Worm (Caenorhabditis elegans) whole organism, midembryonic: Measurements from ENCODE around the gene W04H10.6.
"Not testable (repeated sequence)": the region's sequence is repeated elsewhere in the genome, so short reads cannot be mapped to it uniquely, and the experiment has no call there.

Experiments
- T22C8.4 ChIP-seq: fragments of 200-800 bp; sonication (Bioruptor generic); IDR thresholded peaks from 2 replicates; pipeline ENCODE4 v1.3.6; 2022; ENCODE audit warnings: missing genetic modification characterization, missing compliant biosample characterization
- cog-1 ChIP-seq: sonication (generic microtip); optimal IDR thresholded peaks from 2 replicates; lab custom pipeline; 2016; ENCODE audit warnings: missing genetic modification characterization, missing compliant biosample characterization
- flt-1 ChIP-seq: fragments of 200-800 bp; sonication (Bioruptor generic); IDR thresholded peaks from 2 replicates; pipeline ENCODE4 v1.3.6; 2022; ENCODE audit warnings: missing genetic modification characterization, missing compliant biosample characterization
- klf-2 ChIP-seq: fragments of 200-800 bp; sonication (Bioruptor generic); conservative IDR thresholded peaks from 2 replicates; pipeline ENCODE4 v1.3.6; 2022; ENCODE audit warnings: missing genetic modification reagents, missing genetic modification characterization, missing compliant biosample characterization
- med-1 ChIP-seq: sonication (generic microtip); optimal IDR thresholded peaks from 2 replicates; lab custom pipeline; 2017; ENCODE audit warnings: missing genetic modification characterization, mild to moderate bottlenecking, missing compliant biosample characterization, antibody characterized with exemption, missing genetic modification reagents; ENCODE audit not compliant: insufficient read depth
- ref-1 ChIP-seq: fragments of 200-800 bp; sonication (Bioruptor generic); conservative IDR thresholded peaks from 2 replicates; pipeline ENCODE4 v1.3.6; 2022; ENCODE audit warnings: missing genetic modification reagents, missing genetic modification characterization, missing compliant biosample characterization
- tab-1 ChIP-seq: fragments of 200-800 bp; sonication (Bioruptor generic); IDR thresholded peaks from 2 replicates; pipeline ENCODE4 v1.3.6; 2022; ENCODE audit warnings: missing genetic modification characterization, missing compliant biosample characterization
- ztf-23 ChIP-seq: fragments of 200-800 bp; sonication (Bioruptor generic); IDR thresholded peaks from 2 replicates; pipeline ENCODE4 v1.3.6; 2022; ENCODE audit warnings: missing genetic modification reagents, missing genetic modification characterization, missing compliant biosample characterization
- ztf-29 ChIP-seq: fragments of 200-800 bp; sonication (Bioruptor generic); IDR thresholded peaks from 2 replicates; pipeline ENCODE4 v1.3.6; 2022; ENCODE audit warnings: missing genetic modification reagents, missing genetic modification characterization, missing compliant biosample characterization

W04H10.6 gene

DNA sequence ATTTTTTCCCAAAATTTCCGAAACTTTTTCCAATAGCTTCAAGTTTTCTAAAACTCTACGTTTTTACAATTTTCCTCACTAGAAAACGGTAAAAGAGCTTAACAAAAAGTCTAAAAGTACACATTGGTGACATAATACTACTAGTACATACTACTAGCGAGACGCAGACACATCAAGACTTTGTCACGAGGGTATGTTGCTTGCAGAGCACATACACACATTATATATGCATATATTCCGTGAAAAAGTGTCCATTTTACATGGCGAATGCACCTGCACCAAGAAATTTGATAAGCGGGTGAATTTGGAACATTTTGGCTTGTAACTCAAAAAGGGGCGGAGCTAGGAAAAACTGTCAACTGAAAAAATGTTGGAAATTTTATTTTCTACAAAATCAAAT, 6.9 kb downstream of the W04H10.6 start:
- no peak for TF ChIP-seq klf-2 (GFP tag; lab: Robert Waterston, UW)
- TF ChIP-seq cog-1 (tag; lab: Kevin White, UChicago) = peak; percentile 43
- TF ChIP-seq ref-1 (GFP tag; lab: Robert Waterston, UW) = no peak
- no peak for TF ChIP-seq med-1 (GFP tag; lab: Kevin White, UChicago)

ce11 chrII:596702-597101, 11.5 kb downstream of the W04H10.6 start:
- no peak for TF ChIP-seq klf-2 (GFP tag; lab: Robert Waterston, UW)
- TF ChIP-seq ztf-29 (GFP tag; lab: Robert Waterston, UW) = no peak
- no peak for TF ChIP-seq cog-1 (tag; lab: Kevin White, UChicago)
- TF ChIP-seq ref-1 (GFP tag; lab: Robert Waterston, UW) = no peak
- TF ChIP-seq T22C8.4 (GFP tag; lab: Robert Waterston, UW) = no peak
- TF ChIP-seq tab-1 (GFP tag; lab: Robert Waterston, UW) = no peak
- no peak for TF ChIP-seq med-1 (GFP tag; lab: Kevin White, UChicago)
- TF ChIP-seq flt-1 (GFP tag; lab: Robert Waterston, UW) = no peak
- TF ChIP-seq ztf-23 (GFP tag; lab: Robert Waterston, UW) = no peak

DNA sequence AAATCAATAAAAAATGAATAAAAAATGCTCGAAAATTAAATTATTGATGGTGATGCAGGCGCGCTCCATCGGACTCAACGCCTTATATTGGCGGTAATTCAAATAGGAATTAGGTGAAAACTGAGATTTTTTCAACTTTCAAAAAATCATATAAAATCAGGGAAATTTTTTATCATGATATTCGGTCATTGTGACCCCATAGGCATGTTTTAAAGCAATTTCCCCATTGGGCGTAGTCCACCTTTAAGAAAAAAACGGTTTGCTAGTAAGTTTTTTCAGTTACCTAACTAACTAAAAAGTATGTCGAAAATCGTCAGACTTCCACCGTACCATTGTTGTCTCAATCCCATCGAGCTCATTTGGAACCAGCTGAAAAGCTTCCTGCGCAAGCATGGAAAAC, 15.0 kb downstream of the W04H10.6 start, which contains the start of gene W08F4.1:
Gene W08F4.1 (plus strand): TSS at position 301 of the 400 bp plus-strand sequence.
- TF ChIP-seq T22C8.4, klf-2, flt-1 (GFP tag; lab: Robert Waterston, UW): not testable (repeated sequence)

DNA sequence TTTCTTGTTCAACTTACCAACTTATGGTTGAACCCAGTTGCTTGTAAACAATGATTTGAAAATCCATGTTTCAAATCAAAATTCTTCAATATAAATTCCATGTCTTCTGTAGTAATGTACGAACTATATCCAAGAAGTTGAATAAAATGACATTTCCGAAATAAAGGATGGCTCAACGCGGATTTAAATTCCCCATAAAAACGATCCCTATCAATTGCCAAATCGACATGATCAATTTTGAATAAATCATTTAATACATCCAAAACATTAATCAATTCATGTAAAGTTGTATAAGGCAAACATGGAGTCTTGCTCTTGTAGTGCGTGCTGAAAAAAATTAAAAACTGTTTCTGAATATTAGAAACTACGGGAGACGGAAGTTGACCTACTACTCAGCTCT, 17.1 kb downstream of the W04H10.6 start, which contains the start of gene W08F4.10:
Gene W08F4.10 (minus strand): TSS at position 101 of the 400 bp plus-strand sequence.
- no peak for TF ChIP-seq cog-1 (tag; lab: Kevin White, UChicago)
- no peak for TF ChIP-seq ztf-29 (GFP tag; lab: Robert Waterston, UW)
- TF ChIP-seq klf-2 (GFP tag; lab: Robert Waterston, UW) = no peak
- no peak for TF ChIP-seq tab-1 (GFP tag; lab: Robert Waterston, UW)
- no peak for TF ChIP-seq ztf-23 (GFP tag; lab: Robert Waterston, UW)
- no peak for TF ChIP-seq T22C8.4 (GFP tag; lab: Robert Waterston, UW)
- no peak for TF ChIP-seq med-1 (GFP tag; lab: Kevin White, UChicago)
- TF ChIP-seq flt-1 (GFP tag; lab: Robert Waterston, UW) = no peak
- no peak for TF ChIP-seq ref-1 (GFP tag; lab: Robert Waterston, UW)

DNA sequence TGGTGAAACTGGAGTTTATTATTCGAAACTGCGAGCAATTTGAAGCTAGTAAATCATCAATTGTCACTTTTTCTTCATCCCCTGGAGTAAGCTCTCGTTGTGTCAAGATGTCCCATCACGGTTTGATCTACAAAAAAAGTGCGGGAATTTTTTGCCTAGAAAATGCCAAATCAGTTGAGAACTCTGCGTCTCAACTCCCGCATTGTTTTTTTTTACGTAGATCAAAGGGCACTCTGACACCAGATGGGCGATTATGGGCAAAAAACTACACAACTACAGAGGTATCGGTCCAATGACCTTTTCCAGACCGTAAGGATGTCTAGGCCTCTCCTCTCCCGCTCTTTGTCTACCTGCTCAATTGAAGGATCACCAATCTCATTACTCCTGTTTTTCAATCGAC, 20.7 kb downstream of the W04H10.6 start, which contains the start of gene fbxb-34:
Gene fbxb-34 (plus strand): TSS at position 301 of the 400 bp plus-strand sequence.
- TF ChIP-seq ztf-29 (GFP tag; lab: Robert Waterston, UW) = no peak
- no peak for TF ChIP-seq T22C8.4 (GFP tag; lab: Robert Waterston, UW)
- TF ChIP-seq ref-1 (GFP tag; lab: Robert Waterston, UW) = no peak
- TF ChIP-seq flt-1 (GFP tag; lab: Robert Waterston, UW) = no peak
- TF ChIP-seq klf-2 (GFP tag; lab: Robert Waterston, UW) = no peak
- no peak for TF ChIP-seq cog-1 (tag; lab: Kevin White, UChicago)
- TF ChIP-seq med-1 (GFP tag; lab: Kevin White, UChicago) = no peak
- TF ChIP-seq ztf-23 (GFP tag; lab: Robert Waterston, UW) = no peak
- TF ChIP-seq tab-1 (GFP tag; lab: Robert Waterston, UW) = no peak

DNA sequence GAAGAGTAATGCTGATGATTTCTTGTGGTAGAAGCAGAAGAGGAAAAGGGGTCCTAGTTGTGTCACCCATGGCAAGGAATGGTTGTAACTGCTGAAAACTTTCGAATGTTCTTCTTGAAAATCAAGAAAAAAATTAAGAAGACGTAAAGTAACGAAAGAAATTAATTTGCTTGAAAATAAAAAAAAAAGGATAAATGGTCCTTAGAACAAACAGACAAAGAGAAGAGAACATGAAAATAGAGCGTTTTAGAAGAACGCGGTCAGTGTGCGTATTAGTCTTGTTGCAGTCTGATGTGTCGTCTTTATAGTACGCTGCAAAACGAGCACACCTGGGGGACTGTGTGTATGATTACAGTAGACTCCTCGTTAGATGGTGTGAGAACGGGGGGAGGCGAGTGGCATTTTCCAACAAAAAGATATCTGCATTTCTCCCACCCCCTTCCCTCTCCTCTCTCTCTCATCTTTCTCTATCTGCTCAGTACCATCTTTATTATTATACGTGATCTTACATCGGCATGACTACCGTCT, 23.9 kb downstream of the W04H10.6 start, which contains the start of the genes W08F4.12 and W08F4.13:
Gene W08F4.12 (minus strand): TSS at position 101 of the 528 bp plus-strand sequence.
Gene W08F4.13 (plus strand): TSS at position 478 of the 528 bp plus-strand sequence.
- no peak for TF ChIP-seq ztf-29 (GFP tag; lab: Robert Waterston, UW)
- no peak for TF ChIP-seq ref-1 (GFP tag; lab: Robert Waterston, UW)
- no peak for TF ChIP-seq klf-2 (GFP tag; lab: Robert Waterston, UW)
- TF ChIP-seq ztf-23 (GFP tag; lab: Robert Waterston, UW) = no peak
- TF ChIP-seq T22C8.4 (GFP tag; lab: Robert Waterston, UW) = no peak
- TF ChIP-seq med-1 (GFP tag; lab: Kevin White, UChicago) = no peak
- no peak for TF ChIP-seq flt-1 (GFP tag; lab: Robert Waterston, UW)
- no peak for TF ChIP-seq tab-1 (GFP tag; lab: Robert Waterston, UW)
- TF ChIP-seq cog-1 (tag; lab: Kevin White, UChicago) = no peak

DNA sequence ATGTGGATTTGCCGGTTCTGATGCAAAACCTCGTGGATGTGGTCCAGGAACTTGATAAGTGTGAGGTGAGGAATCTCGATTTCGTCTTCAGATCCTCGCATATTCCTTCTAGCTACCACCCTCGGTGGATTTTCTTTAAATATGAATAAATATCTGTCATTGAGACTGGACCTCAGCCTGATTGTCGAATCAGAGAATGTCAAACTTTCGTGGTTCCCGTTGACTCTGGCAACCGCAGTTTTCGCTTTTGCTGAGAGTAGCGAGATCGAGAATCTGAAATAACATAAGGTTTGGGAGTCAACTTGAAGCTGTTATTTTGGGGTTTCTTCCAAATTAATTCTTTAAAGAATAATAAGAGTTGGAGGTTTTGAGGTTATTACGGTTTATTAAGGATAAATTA, 25.6 kb downstream of the W04H10.6 start, which contains the start of gene fbxb-14:
Gene fbxb-14 (minus strand): TSS at position 101 of the 400 bp plus-strand sequence.
- TF ChIP-seq tab-1 (GFP tag; lab: Robert Waterston, UW) = no peak

DNA sequence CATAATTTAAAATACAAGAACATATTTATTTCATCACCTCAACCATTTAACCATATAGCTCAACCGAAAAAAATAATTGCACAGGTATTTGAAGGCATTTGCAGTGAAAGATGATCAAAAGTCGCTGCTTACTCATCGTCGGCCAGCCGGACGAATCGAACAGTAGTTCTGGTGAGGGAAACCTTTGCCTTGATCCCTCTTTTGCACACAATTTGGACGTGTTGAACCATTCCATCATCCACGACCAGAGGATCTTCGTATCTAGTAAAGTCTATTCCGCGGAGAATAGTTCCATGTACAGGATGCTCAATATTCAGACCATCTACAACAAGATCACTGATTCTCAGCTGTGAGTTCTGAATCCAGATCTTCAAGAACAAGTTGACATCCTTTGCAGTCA, 26.3 kb downstream of the W04H10.6 start:
- TF ChIP-seq klf-2 (GFP tag; lab: Robert Waterston, UW) = no peak
- no peak for TF ChIP-seq ref-1 (GFP tag; lab: Robert Waterston, UW)
- no peak for TF ChIP-seq tab-1 (GFP tag; lab: Robert Waterston, UW)
- no peak for TF ChIP-seq flt-1 (GFP tag; lab: Robert Waterston, UW)
- TF ChIP-seq ztf-23 (GFP tag; lab: Robert Waterston, UW) = no peak
- no peak for TF ChIP-seq med-1 (GFP tag; lab: Kevin White, UChicago)
- TF ChIP-seq cog-1 (tag; lab: Kevin White, UChicago) = no peak
- no peak for TF ChIP-seq ztf-29 (GFP tag; lab: Robert Waterston, UW)
- TF ChIP-seq T22C8.4 (GFP tag; lab: Robert Waterston, UW) = no peak

DNA sequence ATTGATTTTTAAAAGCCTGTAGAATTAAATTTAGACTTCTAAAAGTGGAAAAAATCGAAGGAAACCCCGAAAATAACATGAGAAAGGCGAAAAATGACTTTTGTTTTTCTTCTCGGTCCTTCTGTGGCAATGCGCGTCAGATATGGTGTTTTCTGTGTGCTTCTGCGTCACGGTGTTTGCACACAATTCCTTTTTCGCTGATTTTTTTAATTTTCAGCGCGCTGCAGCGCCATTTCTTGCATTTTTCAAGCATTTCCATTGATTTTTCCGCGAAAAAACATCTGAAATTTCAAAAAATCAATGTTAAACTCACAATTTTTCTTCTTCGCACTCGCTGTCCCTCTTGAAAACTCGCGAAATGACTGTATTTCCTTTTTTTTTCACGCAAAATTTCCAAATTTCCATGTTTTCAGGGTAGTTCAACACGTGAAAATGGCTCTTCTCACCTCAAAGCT, 28.0 kb downstream of the W04H10.6 start, which contains the start of the genes cdc-37 and W08F4.3:
Gene cdc-37 (minus strand): TSS at position 405 of the 455 bp plus-strand sequence.
Gene W08F4.3 (plus strand): TSS at position 414 of the 455 bp plus-strand sequence.
- no peak for TF ChIP-seq tab-1 (GFP tag; lab: Robert Waterston, UW)
- no peak for TF ChIP-seq med-1 (GFP tag; lab: Kevin White, UChicago)
- TF ChIP-seq ztf-23 (GFP tag; lab: Robert Waterston, UW) = no peak
- no peak for TF ChIP-seq klf-2 (GFP tag; lab: Robert Waterston, UW)
- no peak for TF ChIP-seq ref-1 (GFP tag; lab: Robert Waterston, UW)
- TF ChIP-seq ztf-29 (GFP tag; lab: Robert Waterston, UW) = no peak
